Worm (Caenorhabditis elegans): ENCODE data around the gene F25B5.5.

Gene F25B5.5

ce11 chrIII:5942104-5942503, 3.8 kb downstream of the F25B5.5 start:
- TF ChIP-seq ceh-16 (tag; optimal IDR thresholded peaks at IDR 0.05) (no peak), gmeb-1 (tag; optimal IDR thresholded peaks at IDR 0.05) (no peak), ZK546.5 (tag; optimal IDR thresholded peaks at IDR 0.05) (no peak), blmp-1 (tag; optimal IDR thresholded peaks at IDR 0.05; ENCODE audit: insufficient read depth) (no peak), ama-1 (optimal IDR thresholded peaks at IDR 0.05) (no peak), lsy-2 (tag; optimal IDR thresholded peaks at IDR 0.05) (no peak)

- TF ChIP-seq gmeb-1 (tag; optimal IDR thresholded peaks at IDR 0.05): peak; percentile 35
- no peak for TF ChIP-seq nhr-12 (tag; optimal IDR thresholded peaks at IDR 0.05)
- TF ChIP-seq lin-39 (tag; optimal IDR thresholded peaks at IDR 0.05): no peak
- no peak for TF ChIP-seq nhr-6 (tag; optimal IDR thresholded peaks at IDR 0.05)
- TF ChIP-seq nhr-23 (tag; optimal IDR thresholded peaks at IDR 0.05): no peak
- peak; percentile 48 for TF ChIP-seq snpc-4 (tag; optimal IDR thresholded peaks at IDR 0.05)
- peak; percentile 56 for TF ChIP-seq skn-1 (tag; optimal IDR thresholded peaks at IDR 0.05)
- 0 out of 2 replicates have a peak, but pooled peaks have one; percentile 65 for TF ChIP-seq ztf-1 (GFP tag; conservative IDR thresholded peaks at IDR 0.05)
- TF ChIP-seq nhr-129 (tag; optimal IDR thresholded peaks at IDR 0.05): peak; percentile 96
- TF ChIP-seq nhr-237 (tag; optimal IDR thresholded peaks at IDR 0.05): no peak
- no peak for TF ChIP-seq aly-2 (tag; optimal IDR thresholded peaks at IDR 0.05)
- TF ChIP-seq ceh-16 (tag; optimal IDR thresholded peaks at IDR 0.05): no peak
- peak; percentile 52 for TF ChIP-seq egl-27 (tag; optimal IDR thresholded peaks at IDR 0.05)
- TF ChIP-seq lsy-2 (tag; optimal IDR thresholded peaks at IDR 0.05): peak; percentile 25 to 70
- no peak for TF ChIP-seq nhr-11 (tag; optimal IDR thresholded peaks at IDR 0.05)
- peak; percentile 56 for TF ChIP-seq sma-3 (GFP tag; optimal IDR thresholded peaks at IDR 0.05)
- peak; percentile 73 for TF ChIP-seq fos-1 (tag; optimal IDR thresholded peaks at IDR 0.05)
- TF ChIP-seq ama-1 (optimal IDR thresholded peaks at IDR 0.05): peak; percentile 98
- peak; percentile 86 to 95 for TF ChIP-seq mdl-1 (tag; optimal IDR thresholded peaks at IDR 0.05)
- TF ChIP-seq nhr-21 (tag; optimal IDR thresholded peaks at IDR 0.05): peak; percentile 66
- TF ChIP-seq ztf-4 (tag; optimal IDR thresholded peaks at IDR 0.05): peak; percentile 75
- peak; percentile 82 for TF ChIP-seq C34F6.9 (tag; optimal IDR thresholded peaks at IDR 0.05)
- no peak for TF ChIP-seq zag-1 (tag; optimal IDR thresholded peaks at IDR 0.05)
- TF ChIP-seq unc-55 (GFP tag; optimal IDR thresholded peaks at IDR 0.05): peak; percentile 75
- TF ChIP-seq alr-1 (tag; optimal IDR thresholded peaks at IDR 0.05): no peak
- peak; percentile 63 for TF ChIP-seq crh-2 (tag; optimal IDR thresholded peaks at IDR 0.05)
- TF ChIP-seq mab-5 (tag; optimal IDR thresholded peaks at IDR 0.05): peak; percentile 14
- TF ChIP-seq nhr-25 (tag; optimal IDR thresholded peaks at IDR 0.05): peak; percentile 72
- TF ChIP-seq lin-13 (GFP tag; optimal IDR thresholded peaks at IDR 0.05): peak; percentile 60
- peak; percentile 9 for TF ChIP-seq peb-1 (tag; optimal IDR thresholded peaks at IDR 0.05)
- no peak for TF ChIP-seq unc-39 (tag; optimal IDR thresholded peaks at IDR 0.05)
- TF ChIP-seq lin-11 (tag; optimal IDR thresholded peaks at IDR 0.05): peak; percentile 78
- no peak for TF ChIP-seq ztf-11 (tag; optimal IDR thresholded peaks at IDR 0.05)
- no peak for TF ChIP-seq elt-1 (tag; optimal IDR thresholded peaks at IDR 0.05)
- no peak for TF ChIP-seq R02D3.7 (tag; optimal IDR thresholded peaks at IDR 0.05)
- peak; percentile 40 for TF ChIP-seq F13H6.1 (tag; optimal IDR thresholded peaks at IDR 0.05)
- no peak for TF ChIP-seq ZK546.5 (tag; optimal IDR thresholded peaks at IDR 0.05)
- no peak for TF ChIP-seq mbf-1 (tag; optimal IDR thresholded peaks at IDR 0.05)
- TF ChIP-seq Y55F3AM.14 (GFP tag; optimal IDR thresholded peaks at IDR 0.05): no peak
- TF ChIP-seq blmp-1 (tag; optimal IDR thresholded peaks at IDR 0.05; ENCODE audit: insufficient read depth): peak; percentile 68
- no peak for TF ChIP-seq unc-62 (GFP tag; optimal IDR thresholded peaks at IDR 0.05)
- peak; percentile 80 for TF ChIP-seq sem-4 (tag; optimal IDR thresholded peaks at IDR 0.05)
- TF ChIP-seq nhr-77 (tag; optimal IDR thresholded peaks at IDR 0.05): no peak
- no peak for TF ChIP-seq elt-3 (tag; optimal IDR thresholded peaks at IDR 0.05)
- no peak for TF ChIP-seq dmd-4 (tag; optimal IDR thresholded peaks at IDR 0.05)
- no peak for TF ChIP-seq nhr-10 (tag; optimal IDR thresholded peaks at IDR 0.05)
- peak; percentile 67 for TF ChIP-seq sma-9 (GFP tag; optimal IDR thresholded peaks at IDR 0.05)
- TF ChIP-seq sma-9 (tag; optimal IDR thresholded peaks at IDR 0.05): no peak
These were observed 5.4 kb downstream of the F25B5.5 start for ce11 chrIII:5940525-5940974.
